Fruit fly (Drosophila melanogaster) ovary, adult (tissue): ENCODE measurements around the gene CG18649.

Experiments used
- CG17801 ChIP-seq: fragments of 200-800 bp; optimal IDR thresholded peaks from 2 replicates; lab custom pipeline; 2019; ENCODE audit warnings: missing biosample characterization, mild to moderate bottlenecking, missing genetic modification characterization, moderate library complexity; ENCODE audit not compliant: partially characterized antibody

Gene CG18649

dm6 chr3L:15047606-15048005 is 6.3 kb downstream of the CG18649 start:
- no peak for TF ChIP-seq CG17801 (GFP tag; lab: Kevin White, UChicago)

DNA sequence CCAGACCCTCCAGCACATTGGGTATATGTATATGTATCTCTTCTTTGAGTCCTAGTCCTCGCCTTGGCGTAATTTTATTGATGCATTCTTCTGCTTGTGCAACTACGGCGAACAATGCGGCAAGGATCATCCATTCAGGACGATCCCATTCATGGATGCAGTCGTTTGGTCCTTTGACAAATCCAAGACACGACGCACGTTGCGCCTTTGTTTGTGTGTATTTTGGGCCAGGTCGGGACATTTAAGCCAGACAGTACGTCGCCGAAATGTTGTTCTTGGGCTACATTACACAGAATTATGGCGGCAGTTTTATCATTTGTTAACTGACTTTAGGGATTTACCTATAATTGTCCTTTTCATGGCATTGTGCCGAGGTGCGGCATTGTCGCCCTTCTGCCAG is 8.8 kb downstream of the CG18649 start:
- TF ChIP-seq CG17801 (GFP tag; lab: Kevin White, UChicago): no peak

- no peak for TF ChIP-seq CG17801 (GFP tag; lab: Kevin White, UChicago)
These were observed 10.0 kb downstream of the CG18649 start, which contains the start of gene ind for dm6 chr3L:15043874-15044336. Gene ind, minus strand, starts transcription at chr3L:15043924.

- no peak for TF ChIP-seq CG17801 (GFP tag; lab: Kevin White, UChicago)
These were observed 10.5 kb downstream of the CG18649 start for dm6 chr3L:15043465-15043864.

DNA sequence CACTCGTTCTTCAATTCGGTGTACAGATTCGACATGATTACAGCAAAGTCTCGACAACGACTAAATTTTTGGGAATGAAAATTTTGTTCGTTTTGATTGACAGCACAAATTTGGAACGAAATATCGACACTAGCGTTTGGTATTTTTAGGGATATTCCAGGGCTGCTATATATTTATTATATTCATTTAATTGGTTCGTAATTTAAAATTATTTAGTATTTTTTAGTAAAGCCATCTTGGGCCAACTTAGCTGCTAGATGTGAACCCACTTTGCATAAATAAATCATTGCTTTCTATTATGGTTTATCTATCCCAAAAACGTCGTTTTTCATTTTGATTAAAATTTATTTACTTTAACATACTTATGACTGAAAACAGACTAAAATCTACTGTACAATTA is 11.5 kb downstream of the CG18649 start, which contains the start of gene Rpn12R:
Gene Rpn12R, minus strand, starts transcription at position 101 of the 400 bp plus-strand sequence.
- no peak for TF ChIP-seq CG17801 (GFP tag; lab: Kevin White, UChicago)

DNA sequence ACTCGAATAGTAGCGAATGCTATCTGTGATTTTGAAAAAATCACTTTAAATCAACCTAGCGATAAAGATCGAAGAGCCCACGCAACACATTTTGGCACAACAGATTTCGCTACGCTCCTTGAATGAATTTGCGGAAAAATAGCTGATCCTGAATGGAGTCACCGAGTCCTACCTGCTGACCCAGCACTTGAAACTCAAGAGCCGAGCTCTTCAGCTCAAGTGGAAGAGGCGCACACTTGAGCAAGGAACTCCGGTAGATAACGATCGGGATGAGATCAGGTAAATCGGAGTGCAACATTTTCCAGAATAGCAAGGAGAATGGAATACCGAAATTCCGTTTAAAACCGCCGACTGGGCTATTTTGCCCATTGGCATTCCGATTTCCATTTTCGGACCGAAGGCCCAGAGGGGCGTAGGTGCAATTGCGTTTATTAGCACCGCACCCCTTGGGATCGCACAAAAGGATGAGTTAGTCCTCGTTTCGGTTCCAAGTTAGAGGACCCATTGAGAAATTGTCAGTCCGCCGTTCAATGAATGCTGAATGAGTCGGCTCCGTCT is 13.5 kb downstream of the CG18649 start:
- TF ChIP-seq CG17801 (GFP tag; lab: Kevin White, UChicago): no peak

DNA sequence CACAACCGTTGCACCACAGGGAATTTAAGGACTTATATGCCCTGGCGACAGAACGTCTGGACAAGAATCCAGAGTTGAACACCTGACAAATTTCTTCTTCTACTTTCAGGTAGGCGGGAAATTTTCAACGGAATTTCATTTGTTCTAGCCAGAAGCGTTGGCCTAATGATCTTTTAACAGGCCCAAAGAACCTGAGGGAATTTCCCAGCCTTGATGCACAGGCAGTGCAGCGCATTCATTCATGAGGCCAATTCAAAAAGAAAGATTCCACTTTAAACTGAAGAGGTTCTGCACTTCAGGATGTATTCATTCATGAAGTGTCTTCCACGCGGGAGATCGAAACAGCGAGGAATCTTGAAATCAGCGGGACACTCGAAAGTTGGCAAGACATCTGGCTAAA is 14.4 kb downstream of the CG18649 start:
- TF ChIP-seq CG17801 (GFP tag; lab: Kevin White, UChicago): no peak

DNA sequence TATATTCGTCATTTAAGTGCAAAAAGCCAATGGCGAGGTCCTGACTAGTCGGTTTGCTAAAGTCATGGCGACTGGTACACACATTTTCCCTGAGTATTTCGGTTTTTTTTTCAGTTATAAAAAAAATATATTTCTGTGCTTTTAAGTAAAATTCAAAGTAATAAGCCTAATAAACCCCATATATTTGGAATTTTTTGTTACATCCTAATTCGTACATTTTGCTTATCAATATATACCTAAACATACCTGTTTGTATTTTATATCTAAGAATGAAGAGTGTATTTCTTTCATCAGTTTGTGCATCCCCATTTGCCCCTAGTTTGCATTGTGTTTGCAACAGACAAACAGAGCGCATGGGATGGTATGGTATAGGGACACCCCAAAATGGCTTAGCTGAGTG is 18.4 kb downstream of the CG18649 start:
- TF ChIP-seq CG17801 (GFP tag; lab: Kevin White, UChicago): no peak

DNA sequence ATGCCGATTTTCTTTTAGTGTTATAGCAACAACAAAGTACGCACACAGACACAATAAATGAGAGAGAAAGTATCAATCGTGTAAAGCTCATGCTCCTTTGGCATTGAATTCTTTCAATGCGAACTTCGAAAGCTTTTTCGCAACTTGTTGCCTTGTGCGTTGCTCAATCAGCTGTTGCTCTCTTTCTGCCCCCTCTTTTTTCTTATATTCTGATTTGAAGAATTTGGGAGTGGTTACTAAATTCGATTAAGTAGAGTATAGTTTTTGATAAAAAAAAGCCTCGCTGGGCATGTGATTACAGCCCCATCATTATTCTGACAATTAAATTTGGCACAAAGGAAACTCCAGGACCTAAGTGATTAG is 19.2 kb downstream of the CG18649 start:
- TF ChIP-seq CG17801 (GFP tag; lab: Kevin White, UChicago): no peak

DNA sequence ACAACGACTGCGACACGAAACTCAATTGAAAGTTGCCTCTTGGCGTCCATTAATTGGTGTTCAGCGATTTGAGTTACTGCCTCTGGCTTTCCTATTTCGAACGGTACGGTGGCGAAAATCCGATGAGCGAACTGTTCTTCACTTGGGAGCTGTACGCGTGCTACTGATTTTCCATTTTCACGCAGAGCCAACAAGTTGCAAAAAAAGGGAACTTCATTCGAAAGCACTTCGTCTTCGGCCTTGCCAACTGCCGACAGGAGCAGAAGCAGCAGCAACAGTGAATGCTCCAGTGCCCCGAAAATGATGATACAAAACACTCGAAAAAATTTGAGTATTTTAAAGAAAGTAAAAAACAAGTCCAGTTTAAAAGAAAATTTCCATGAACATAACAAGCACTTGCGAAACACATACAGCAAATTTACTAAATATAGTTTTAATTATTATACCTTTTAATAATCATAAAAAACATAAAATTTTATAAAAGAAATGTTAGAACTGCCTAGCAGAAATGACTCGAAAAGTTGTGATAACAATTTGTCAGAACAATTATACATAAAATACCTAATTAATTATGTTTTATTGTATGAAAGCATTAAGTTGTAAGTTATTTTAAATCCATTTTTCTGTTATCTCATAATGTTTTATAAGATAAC is 19.7 kb downstream of the CG18649 start:
- TF ChIP-seq CG17801 (GFP tag; lab: Kevin White, UChicago): no peak

- no peak for TF ChIP-seq CG17801 (GFP tag; lab: Kevin White, UChicago)
These were observed 22.2 kb downstream of the CG18649 start for dm6 chr3L:15031773-15032172.

DNA sequence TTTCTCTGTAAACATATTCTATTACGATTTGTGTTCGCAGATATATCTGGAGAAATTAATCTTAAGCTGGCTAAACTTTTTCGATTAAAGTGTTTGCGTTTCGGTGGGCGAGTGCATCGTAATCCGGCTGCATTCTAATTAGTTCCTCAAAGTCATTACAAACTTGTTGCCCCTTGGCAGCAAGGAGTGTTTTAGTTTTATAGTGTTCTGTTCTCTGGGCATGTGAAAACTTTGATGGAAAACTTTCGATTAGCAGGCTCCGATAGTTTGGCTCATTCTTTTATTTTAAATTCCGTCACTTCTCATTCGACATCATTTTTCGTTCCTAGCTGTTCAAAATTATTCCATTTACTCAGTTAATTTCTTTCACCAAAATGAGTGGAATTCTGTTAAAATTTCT is 30.7 kb downstream of the CG18649 start, which contains the start of gene CG32148:
Gene CG32148, plus strand, starts transcription at position 301 of the 400 bp plus-strand sequence.
- no peak for TF ChIP-seq CG17801 (GFP tag; lab: Kevin White, UChicago)

DNA sequence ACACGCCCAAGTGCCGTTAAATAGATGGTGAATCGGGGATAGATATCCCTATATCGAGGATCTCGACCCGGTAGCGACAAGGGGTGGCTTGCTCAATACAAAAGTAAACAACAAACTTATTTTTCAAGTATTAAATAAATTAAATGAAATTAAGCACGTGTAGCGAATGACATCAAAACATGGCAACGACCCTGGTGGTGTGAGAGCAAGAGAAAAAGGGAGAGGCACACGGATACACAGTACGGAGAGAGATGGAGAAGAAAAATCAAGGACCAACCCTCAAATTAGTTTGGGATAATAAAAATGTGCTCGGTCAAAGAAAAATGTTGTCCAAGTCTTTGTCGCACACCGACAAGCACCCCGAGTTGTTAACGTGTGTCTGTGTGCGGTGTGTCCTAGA is 32.9 kb downstream of the CG18649 start:
- no peak for TF ChIP-seq CG17801 (GFP tag; lab: Kevin White, UChicago)

dm6 chr3L:15013957-15014692 is 39.8 kb downstream of the CG18649 start, which contains the start of gene Reck:
Gene Reck, minus strand, starts transcription at chr3L:15014062.
- TF ChIP-seq CG17801 (GFP tag; lab: Kevin White, UChicago): no peak

DNA sequence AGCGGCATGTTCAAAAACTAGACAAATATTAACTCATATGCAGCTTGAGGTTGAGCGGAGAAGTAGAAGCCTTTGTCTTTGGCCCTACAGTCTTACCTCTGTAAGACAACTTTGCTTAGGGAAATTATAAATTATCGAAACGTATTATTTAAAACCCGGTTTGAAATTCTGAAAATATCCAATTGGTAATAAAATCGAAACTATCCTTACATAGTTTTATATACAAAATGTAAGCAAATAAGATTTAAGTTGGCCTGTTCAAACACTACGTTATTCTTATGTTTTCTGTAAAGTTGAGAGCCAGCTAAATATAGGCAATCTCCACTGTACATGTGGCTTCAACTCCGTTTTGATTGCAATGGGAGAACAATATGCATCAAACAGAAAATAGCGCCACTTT is 40.6 kb downstream of the CG18649 start:
- TF ChIP-seq CG17801 (GFP tag; lab: Kevin White, UChicago): no peak
